Fruit fly (Drosophila melanogaster): ENCODE data around the gene CG1662.

DNA sequence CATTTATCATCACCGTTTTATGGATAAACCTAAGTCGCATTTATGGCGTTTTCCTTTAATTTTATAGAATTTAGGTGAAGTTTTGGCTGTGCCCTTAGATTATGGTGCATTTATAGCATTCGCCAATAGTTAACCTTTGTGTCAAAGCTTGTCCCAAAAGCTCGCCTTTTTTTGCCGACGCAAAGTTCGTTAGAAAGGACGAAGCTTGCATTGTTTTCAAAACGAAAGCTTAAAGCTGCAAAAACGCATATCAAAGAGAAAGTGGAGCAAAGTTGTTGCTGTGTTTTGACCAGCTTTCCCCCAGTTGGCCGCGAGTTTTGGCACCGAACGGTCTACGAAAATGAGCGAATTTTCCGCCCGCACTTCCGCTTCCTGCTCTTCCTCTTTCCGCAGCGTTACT lies 28.4 kb upstream of the CG1662 start, which contains the start of gene Syt12:
- TF ChIP-seq CG8478 (optimal IDR thresholded peaks at IDR 0.05) = no peak
- TF ChIP-seq CTCF (optimal IDR thresholded peaks at IDR 0.05) = no peak
